Worm (Caenorhabditis elegans): ENCODE measurements around the gene sdz-5.

The sdz-5 gene

ce11 chrII:3000535-3001264 lies 7.8 kb upstream of the sdz-5 start, which contains the start of gene lido-9:
TSS of gene lido-9 (plus strand) at chrII:3000768.
- TF ChIP-seq ama-1 (optimal IDR thresholded peaks at IDR 0.05) (peak; percentile 23), scrt-1 (GFP tag; IDR thresholded peaks at IDR 0.05) (peak; percentile 68), sea-1 (GFP tag; conservative IDR thresholded peaks at IDR 0.05) (0 out of 2 replicates have a peak, but pooled peaks have one; percentile 48), hmbx-1 (tag; optimal IDR thresholded peaks at IDR 0.05) (no peak)

ce11 chrII:3002211-3002610 lies 6.3 kb upstream of the sdz-5 start, which contains the start of gene lido-10:
TSS of gene lido-10 (plus strand) at chrII:3002511.
- TF ChIP-seq hmbx-1 (tag; optimal IDR thresholded peaks at IDR 0.05): no peak
- TF ChIP-seq ceh-13 (GFP tag; optimal IDR thresholded peaks at IDR 0.05): no peak
- no peak for TF ChIP-seq ama-1 (optimal IDR thresholded peaks at IDR 0.05)
- no peak for TF ChIP-seq flt-1 (GFP tag; IDR thresholded peaks at IDR 0.05)
- no peak for TF ChIP-seq tra-4 (tag; optimal IDR thresholded peaks at IDR 0.05)
- TF ChIP-seq pes-1 (GFP tag; IDR thresholded peaks at IDR 0.05): no peak
- no peak for TF ChIP-seq tbx-11 (GFP tag; IDR thresholded peaks at IDR 0.05)
- no peak for TF ChIP-seq hmg-4 (GFP tag; optimal IDR thresholded peaks at IDR 0.05)
- no peak for TF ChIP-seq scrt-1 (GFP tag; IDR thresholded peaks at IDR 0.05)
- no peak for TF ChIP-seq tbx-37 (GFP tag; conservative IDR thresholded peaks at IDR 0.05)
- TF ChIP-seq ets-7 (tag; optimal IDR thresholded peaks at IDR 0.05): no peak
- no peak for TF ChIP-seq F13C5.2 (tag; optimal IDR thresholded peaks at IDR 0.05)
- no peak for TF ChIP-seq ceh-36 (tag; optimal IDR thresholded peaks at IDR 0.05)
- no peak for TF ChIP-seq hnd-1 (tag; optimal IDR thresholded peaks at IDR 0.05)
- no peak for TF ChIP-seq aly-1 (tag; optimal IDR thresholded peaks at IDR 0.05)
- TF ChIP-seq sea-1 (GFP tag; conservative IDR thresholded peaks at IDR 0.05): no peak
- TF ChIP-seq B0310.2 (tag; optimal IDR thresholded peaks at IDR 0.05): no peak

ce11 chrII:3003667-3004066 lies 4.8 kb upstream of the sdz-5 start, which contains the start of gene lido-11:
TSS of gene lido-11 (plus strand) at chrII:3003967.
- TF ChIP-seq ceh-36 (tag; optimal IDR thresholded peaks at IDR 0.05) (no peak), hnd-1 (tag; optimal IDR thresholded peaks at IDR 0.05) (no peak), ceh-13 (GFP tag; optimal IDR thresholded peaks at IDR 0.05) (no peak), hmbx-1 (tag; optimal IDR thresholded peaks at IDR 0.05) (no peak), hmg-4 (GFP tag; optimal IDR thresholded peaks at IDR 0.05) (no peak), sea-1 (GFP tag; conservative IDR thresholded peaks at IDR 0.05) (no peak), aly-1 (tag; optimal IDR thresholded peaks at IDR 0.05) (no peak), F13C5.2 (tag; optimal IDR thresholded peaks at IDR 0.05) (no peak), tra-4 (tag; optimal IDR thresholded peaks at IDR 0.05) (no peak)

- TF ChIP-seq B0310.2 (tag; optimal IDR thresholded peaks at IDR 0.05) (no peak), ceh-36 (tag; optimal IDR thresholded peaks at IDR 0.05) (no peak), tra-4 (tag; optimal IDR thresholded peaks at IDR 0.05) (no peak), tbx-37 (GFP tag; conservative IDR thresholded peaks at IDR 0.05) (no peak), ceh-13 (GFP tag; optimal IDR thresholded peaks at IDR 0.05) (no peak)
These were observed 3.0 kb upstream of the sdz-5 start, which contains the start of gene lido-12 for ce11 chrII:3005499-3005898. TSS of gene lido-12 (plus strand) at chrII:3005799.

ce11 chrII:3012133-3012532 lies 3.6 kb downstream of the sdz-5 start, which contains the start of gene C41H7.9:
TSS of gene C41H7.9 (minus strand) at chrII:3012233.
- TF ChIP-seq B0310.2 (tag; optimal IDR thresholded peaks at IDR 0.05): no peak
- no peak for TF ChIP-seq tra-4 (tag; optimal IDR thresholded peaks at IDR 0.05)
- TF ChIP-seq aly-1 (tag; optimal IDR thresholded peaks at IDR 0.05): no peak
- no peak for TF ChIP-seq tbx-11 (GFP tag; IDR thresholded peaks at IDR 0.05)
- no peak for TF ChIP-seq ets-7 (tag; optimal IDR thresholded peaks at IDR 0.05)
- no peak for TF ChIP-seq flt-1 (GFP tag; IDR thresholded peaks at IDR 0.05)
- TF ChIP-seq hmg-4 (GFP tag; optimal IDR thresholded peaks at IDR 0.05): no peak
- no peak for TF ChIP-seq sea-1 (GFP tag; conservative IDR thresholded peaks at IDR 0.05)
- TF ChIP-seq scrt-1 (GFP tag; IDR thresholded peaks at IDR 0.05): no peak
- no peak for TF ChIP-seq ceh-36 (tag; optimal IDR thresholded peaks at IDR 0.05)

- TF ChIP-seq scrt-1 (GFP tag; IDR thresholded peaks at IDR 0.05) (no peak), hmbx-1 (tag; optimal IDR thresholded peaks at IDR 0.05) (no peak), tra-4 (tag; optimal IDR thresholded peaks at IDR 0.05) (no peak), ceh-13 (GFP tag; optimal IDR thresholded peaks at IDR 0.05) (no peak), hmg-4 (GFP tag; optimal IDR thresholded peaks at IDR 0.05) (no peak), sea-1 (GFP tag; conservative IDR thresholded peaks at IDR 0.05) (no peak), tbx-37 (GFP tag; conservative IDR thresholded peaks at IDR 0.05) (no peak), flt-1 (GFP tag; IDR thresholded peaks at IDR 0.05) (no peak), hnd-1 (tag; optimal IDR thresholded peaks at IDR 0.05) (no peak)
These were observed 5.8 kb downstream of the sdz-5 start, which contains the start of gene C41H7.2 for ce11 chrII:3014196-3014849. TSS of gene C41H7.2 (plus strand) at chrII:3014817.

ce11 chrII:3019807-3020206 lies 11.3 kb downstream of the sdz-5 start, which contains the start of gene clec-3:
TSS of gene clec-3 (minus strand) at chrII:3019907.
- TF ChIP-seq ceh-13 (GFP tag; optimal IDR thresholded peaks at IDR 0.05) (no peak), aly-1 (tag; optimal IDR thresholded peaks at IDR 0.05) (no peak), tra-4 (tag; optimal IDR thresholded peaks at IDR 0.05) (no peak), scrt-1 (GFP tag; IDR thresholded peaks at IDR 0.05) (no peak), sea-1 (GFP tag; conservative IDR thresholded peaks at IDR 0.05) (no peak), ets-7 (tag; optimal IDR thresholded peaks at IDR 0.05) (no peak), pes-1 (GFP tag; IDR thresholded peaks at IDR 0.05) (no peak), ceh-36 (tag; optimal IDR thresholded peaks at IDR 0.05) (no peak), tbx-11 (GFP tag; IDR thresholded peaks at IDR 0.05) (no peak), tbx-37 (GFP tag; conservative IDR thresholded peaks at IDR 0.05) (no peak), hmg-4 (GFP tag; optimal IDR thresholded peaks at IDR 0.05) (no peak), F13C5.2 (tag; optimal IDR thresholded peaks at IDR 0.05) (no peak), B0310.2 (tag; optimal IDR thresholded peaks at IDR 0.05) (no peak), flt-1 (GFP tag; IDR thresholded peaks at IDR 0.05) (no peak), hmbx-1 (tag; optimal IDR thresholded peaks at IDR 0.05) (no peak), ama-1 (optimal IDR thresholded peaks at IDR 0.05) (no peak), hnd-1 (tag; optimal IDR thresholded peaks at IDR 0.05) (no peak)

Measured in whole organism, early embryonic.